Worm (Caenorhabditis elegans) whole organism, L2 larva: ENCODE results near the gene pho-12.

ENCODE experiments used
- F13H6.1 ChIP-seq: sonication (generic microtip); optimal IDR thresholded peaks from 2 replicates; lab custom pipeline; 2016; ENCODE audit warnings: missing genetic modification characterization, missing compliant biosample characterization
- ama-1 ChIP-seq: fragments of 150-350 bp; optimal IDR thresholded peaks from 2 replicates; lab custom pipeline; 2018; ENCODE audit warnings: inconsistent platforms
- blmp-1 ChIP-seq: sonication (generic microtip); optimal IDR thresholded peaks from 2 replicates; lab custom pipeline; 2017; ENCODE audit warnings: missing genetic modification characterization, mild to moderate bottlenecking, missing compliant biosample characterization, antibody characterized with exemption, moderate library complexity; ENCODE audit not compliant: insufficient read depth
- elt-1 ChIP-seq: fragments of 150-350 bp; optimal IDR thresholded peaks from 2 replicates; lab custom pipeline; 2014; ENCODE audit warnings: missing biosample characterization, missing genetic modification characterization
- lsy-2 ChIP-seq, 2 experiments: fragments of 150-350 bp in 1 of 2; sonication (generic microtip) in 1 of 2; optimal IDR thresholded peaks; 2 replicates each; lab custom pipeline; 2014 to 2017; ENCODE audit warnings: missing biosample characterization in 2 of 2, missing genetic modification characterization in 2 of 2
- nhr-11 ChIP-seq: fragments of 150-350 bp; optimal IDR thresholded peaks from 2 replicates; lab custom pipeline; 2014; ENCODE audit warnings: missing biosample characterization, missing genetic modification characterization
- nhr-237 ChIP-seq: fragments of 150-350 bp; optimal IDR thresholded peaks from 2 replicates; lab custom pipeline; 2014; ENCODE audit warnings: missing biosample characterization, missing genetic modification characterization
- unc-55 ChIP-seq: fragments of 150-350 bp; sonication (generic microtip); optimal IDR thresholded peaks from 3 replicates; lab custom pipeline; 2014; ENCODE audit warnings: missing biosample characterization, missing genetic modification reagents, missing genetic modification characterization
- unc-62 ChIP-seq: fragments of 150-350 bp; optimal IDR thresholded peaks from 2 replicates; lab custom pipeline; 2014; ENCODE audit warnings: missing biosample characterization, missing genetic modification reagents, missing genetic modification characterization
- zag-1 ChIP-seq: fragments of 150-350 bp; optimal IDR thresholded peaks from 2 replicates; lab custom pipeline; 2014; ENCODE audit warnings: missing biosample characterization, missing genetic modification characterization
- ztf-11 ChIP-seq: sonication (generic microtip); optimal IDR thresholded peaks from 2 replicates; lab custom pipeline; 2017; ENCODE audit warnings: missing biosample characterization, missing genetic modification characterization

- no peak for TF ChIP-seq zag-1
- TF ChIP-seq nhr-237 (tag; lab: Kevin White, UChicago): no peak
- TF ChIP-seq nhr-11 (tag; lab: Kevin White, UChicago): no peak
- no peak for TF ChIP-seq ama-1 (lab: Kevin White, UChicago)
- no peak for TF ChIP-seq blmp-1
- no peak for TF ChIP-seq unc-62 (GFP tag; lab: Kevin White, UChicago)
- no peak for TF ChIP-seq lsy-2 (tag; optimal IDR thresholded peaks at IDR 0.05; lab: Kevin White, UChicago)
- no peak for TF ChIP-seq F13H6.1 (tag; lab: Kevin White, UChicago)
- no peak for TF ChIP-seq unc-55
- no peak for TF ChIP-seq elt-1 (tag; lab: Kevin White, UChicago)
- TF ChIP-seq ztf-11: no peak
Measured at ce11 chrII:5048185-5048795, 12.3 kb downstream of the pho-12 start.
